Worm (Caenorhabditis elegans) whole organism, late embryonic: ENCODE results near the gene cwp-1.

Source experiments
- K09A11.1 ChIP-seq: sonication (generic microtip); optimal IDR thresholded peaks from 2 replicates; lab custom pipeline; 2017; ENCODE audit warnings: antibody characterized with exemption, mild to moderate bottlenecking, missing genetic modification characterization, missing compliant biosample characterization; ENCODE audit not compliant: insufficient read depth
- T23F11.4 ChIP-seq: fragments of 200-800 bp; sonication (Bioruptor generic); optimal IDR thresholded peaks from 2 replicates; lab custom pipeline; 2018; ENCODE audit warnings: mild to moderate bottlenecking, missing genetic modification characterization, missing compliant biosample characterization
- ceh-34 ChIP-seq: sonication (generic microtip); optimal IDR thresholded peaks from 2 replicates; lab custom pipeline; 2016; ENCODE audit warnings: mild to moderate bottlenecking, missing genetic modification characterization, missing compliant biosample characterization
- dmd-4 ChIP-seq: sonication (generic microtip); optimal IDR thresholded peaks from 2 replicates; lab custom pipeline; 2016; ENCODE audit warnings: borderline replicate concordance, missing genetic modification characterization, missing compliant biosample characterization
- fax-1 ChIP-seq: sonication (generic microtip); optimal IDR thresholded peaks from 2 replicates; lab custom pipeline; 2016; ENCODE audit warnings: missing genotype, missing genetic modification characterization, missing compliant biosample characterization
- hlh-30 ChIP-seq: sonication (generic microtip); optimal IDR thresholded peaks from 2 replicates; lab custom pipeline; 2017; ENCODE audit warnings: antibody characterized with exemption, missing genetic modification characterization, missing compliant biosample characterization; ENCODE audit not compliant: insufficient read depth
- nfya-1 ChIP-seq: sonication (generic microtip); optimal IDR thresholded peaks from 2 replicates; lab custom pipeline; 2017; ENCODE audit warnings: missing genetic modification characterization, mild to moderate bottlenecking, missing compliant biosample characterization, antibody characterized with exemption, moderate library complexity
- nhr-11 ChIP-seq: fragments of 150-350 bp; optimal IDR thresholded peaks from 2 replicates; lab custom pipeline; 2014; ENCODE audit warnings: missing biosample characterization, missing genetic modification characterization
- nhr-232 ChIP-seq: sonication (generic microtip); optimal IDR thresholded peaks from 2 replicates; lab custom pipeline; 2016; ENCODE audit warnings: missing genetic modification characterization, missing compliant biosample characterization
- pat-9 ChIP-seq: fragments of 200-800 bp; sonication (Bioruptor generic); optimal IDR thresholded peaks from 2 replicates; lab custom pipeline; 2018; ENCODE audit warnings: mild to moderate bottlenecking, missing genetic modification characterization, moderate library complexity, missing compliant biosample characterization
- pha-4 ChIP-seq: fragments of 150-350 bp; optimal IDR thresholded peaks from 2 replicates; lab custom pipeline; 2018; ENCODE audit warnings: missing biosample characterization, missing genetic modification reagents, missing genetic modification characterization
- rnt-1 ChIP-seq: sonication (generic microtip); optimal IDR thresholded peaks from 2 replicates; lab custom pipeline; 2016; ENCODE audit warnings: missing genetic modification characterization, missing compliant biosample characterization
- tbx-7 ChIP-seq: sonication (generic microtip); optimal IDR thresholded peaks from 2 replicates; lab custom pipeline; 2016; ENCODE audit warnings: missing genotype, missing genetic modification characterization, missing compliant biosample characterization

- no peak for TF ChIP-seq pha-4 (tag; lab: Kevin White, UChicago)
- TF ChIP-seq T23F11.4 (GFP tag; lab: Kevin White, UChicago): no peak
- no peak for TF ChIP-seq fax-1 (tag; lab: Kevin White, UChicago)
- TF ChIP-seq K09A11.1: no peak
- no peak for TF ChIP-seq ceh-34 (tag; lab: Kevin White, UChicago)
- TF ChIP-seq nfya-1 (tag; lab: Kevin White, UChicago): no peak
- no peak for TF ChIP-seq nhr-11 (tag; lab: Kevin White, UChicago)
- no peak for TF ChIP-seq hlh-30
- no peak for TF ChIP-seq nhr-232 (tag; lab: Kevin White, UChicago)
- TF ChIP-seq dmd-4 (tag; lab: Kevin White, UChicago): no peak
- TF ChIP-seq rnt-1: no peak
- TF ChIP-seq tbx-7 (tag; lab: Kevin White, UChicago): no peak
- no peak for TF ChIP-seq pat-9 (tag; lab: Kevin White, UChicago)
Observed at ce11 chrV:4841179-4841578, at the start of gene cwp-1.
